Worm (Caenorhabditis elegans) whole organism, midembryonic: ENCODE measurements around the gene srj-26.
"Not testable (repeated sequence)": the region's sequence is repeated elsewhere in the genome, so short reads cannot be mapped to it uniquely, and the experiment has no call there.

Experiments
- T22C8.4 ChIP-seq: fragments of 200-800 bp; sonication (Bioruptor generic); IDR thresholded peaks from 2 replicates; pipeline ENCODE4 v1.3.6; 2022; ENCODE audit warnings: missing genetic modification characterization, missing compliant biosample characterization
- cog-1 ChIP-seq: sonication (generic microtip); optimal IDR thresholded peaks from 2 replicates; lab custom pipeline; 2016; ENCODE audit warnings: missing genetic modification characterization, missing compliant biosample characterization
- flt-1 ChIP-seq: fragments of 200-800 bp; sonication (Bioruptor generic); IDR thresholded peaks from 2 replicates; pipeline ENCODE4 v1.3.6; 2022; ENCODE audit warnings: missing genetic modification characterization, missing compliant biosample characterization
- klf-2 ChIP-seq: fragments of 200-800 bp; sonication (Bioruptor generic); conservative IDR thresholded peaks from 2 replicates; pipeline ENCODE4 v1.3.6; 2022; ENCODE audit warnings: missing genetic modification reagents, missing genetic modification characterization, missing compliant biosample characterization
- med-1 ChIP-seq: sonication (generic microtip); optimal IDR thresholded peaks from 2 replicates; lab custom pipeline; 2017; ENCODE audit warnings: missing genetic modification characterization, mild to moderate bottlenecking, missing compliant biosample characterization, antibody characterized with exemption, missing genetic modification reagents; ENCODE audit not compliant: insufficient read depth
- ref-1 ChIP-seq: fragments of 200-800 bp; sonication (Bioruptor generic); conservative IDR thresholded peaks from 2 replicates; pipeline ENCODE4 v1.3.6; 2022; ENCODE audit warnings: missing genetic modification reagents, missing genetic modification characterization, missing compliant biosample characterization
- tab-1 ChIP-seq: fragments of 200-800 bp; sonication (Bioruptor generic); IDR thresholded peaks from 2 replicates; pipeline ENCODE4 v1.3.6; 2022; ENCODE audit warnings: missing genetic modification characterization, missing compliant biosample characterization
- ztf-23 ChIP-seq: fragments of 200-800 bp; sonication (Bioruptor generic); IDR thresholded peaks from 2 replicates; pipeline ENCODE4 v1.3.6; 2022; ENCODE audit warnings: missing genetic modification reagents, missing genetic modification characterization, missing compliant biosample characterization
- ztf-29 ChIP-seq: fragments of 200-800 bp; sonication (Bioruptor generic); IDR thresholded peaks from 2 replicates; pipeline ENCODE4 v1.3.6; 2022; ENCODE audit warnings: missing genetic modification reagents, missing genetic modification characterization, missing compliant biosample characterization

srj-26 gene

DNA sequence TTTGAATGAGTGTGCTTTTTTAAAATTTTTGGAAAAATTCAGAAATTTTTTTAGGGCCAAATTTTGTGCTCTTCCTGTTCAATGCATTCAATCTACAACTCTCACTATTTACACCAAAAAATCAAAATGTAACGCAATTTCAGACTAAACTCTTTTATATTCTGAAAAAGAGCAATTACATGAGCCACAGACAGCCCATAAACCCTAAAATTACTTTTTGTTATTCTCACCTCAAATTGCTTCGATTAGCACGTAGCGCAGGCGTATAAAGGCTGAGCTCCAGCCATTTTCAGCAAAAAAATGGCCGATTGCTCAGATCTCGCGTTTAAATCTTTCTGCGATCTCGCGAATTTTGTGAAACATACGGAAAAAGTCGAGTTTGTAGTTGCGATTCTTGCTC is 10.6 kb downstream of the srj-26 start, which contains the start of gene srw-82:
TSS of gene srw-82 (plus strand) at position 301 of the 400 bp plus-strand sequence.
- TF ChIP-seq flt-1 (GFP tag; lab: Robert Waterston, UW) (no peak), T22C8.4 (GFP tag; lab: Robert Waterston, UW) (no peak), klf-2 (GFP tag; lab: Robert Waterston, UW) (no peak), ref-1 (GFP tag; lab: Robert Waterston, UW) (no peak), ztf-23 (GFP tag; lab: Robert Waterston, UW) (no peak), tab-1 (GFP tag; lab: Robert Waterston, UW) (no peak), cog-1 (tag; lab: Kevin White, UChicago) (no peak), med-1 (no peak), ztf-29 (GFP tag; lab: Robert Waterston, UW) (no peak)

DNA sequence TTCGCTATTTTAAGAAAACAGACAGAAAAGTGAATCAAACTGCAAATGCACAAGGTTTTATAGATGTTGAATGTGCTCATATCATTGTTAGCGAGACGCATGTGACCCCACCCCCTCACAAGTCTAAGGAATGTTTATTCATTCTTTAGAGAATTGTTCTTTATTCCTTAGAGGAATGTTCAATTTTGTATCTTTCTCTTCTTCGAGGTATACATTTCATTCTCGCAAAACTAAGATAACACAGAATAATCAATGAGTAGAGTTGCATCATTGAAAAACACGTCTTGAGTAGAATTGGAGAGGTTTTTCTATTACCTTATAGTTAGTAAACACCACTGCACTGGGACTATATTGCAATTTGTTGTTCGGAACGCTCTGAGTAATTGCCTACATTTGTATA is 14.1 kb downstream of the srj-26 start, which contains the start of gene ZK262.20:
TSS of gene ZK262.20 (minus strand) at position 101 of the 400 bp plus-strand sequence.
- TF ChIP-seq med-1 (no peak), cog-1 (tag; lab: Kevin White, UChicago) (no peak), klf-2 (GFP tag; lab: Robert Waterston, UW) (no peak), ref-1 (GFP tag; lab: Robert Waterston, UW) (no peak), ztf-23 (GFP tag; lab: Robert Waterston, UW) (no peak), tab-1 (GFP tag; lab: Robert Waterston, UW) (no peak), ztf-29 (GFP tag; lab: Robert Waterston, UW) (no peak), flt-1 (GFP tag; lab: Robert Waterston, UW) (no peak), T22C8.4 (GFP tag; lab: Robert Waterston, UW) (no peak)

DNA sequence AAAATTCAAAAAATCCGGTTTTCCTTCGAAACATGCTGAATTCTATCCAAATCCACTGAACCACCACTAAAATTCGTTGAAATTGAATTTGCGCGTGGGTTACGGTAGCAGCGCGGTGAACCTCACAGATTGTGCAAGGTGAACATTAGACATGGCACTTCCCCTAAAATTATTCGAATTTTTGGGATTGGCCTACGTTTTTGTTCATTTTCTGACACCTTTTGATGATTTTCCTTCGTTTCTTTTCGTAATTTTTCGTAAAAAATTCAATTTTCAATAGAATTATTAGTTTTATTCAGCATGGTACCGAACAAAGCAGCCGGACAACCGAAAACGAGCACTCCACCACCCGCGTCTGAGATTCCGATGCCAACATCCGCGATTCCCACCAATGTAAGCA is 17.2 kb downstream of the srj-26 start, which contains the start of gene ZK262.8:
TSS of gene ZK262.8 (plus strand) at position 301 of the 400 bp plus-strand sequence.
- TF ChIP-seq ztf-23 (GFP tag; lab: Robert Waterston, UW), result no peak
- no peak for TF ChIP-seq flt-1 (GFP tag; lab: Robert Waterston, UW)
- TF ChIP-seq cog-1 (tag; lab: Kevin White, UChicago), result no peak
- no peak for TF ChIP-seq tab-1 (GFP tag; lab: Robert Waterston, UW)
- TF ChIP-seq ztf-29 (GFP tag; lab: Robert Waterston, UW), result no peak
- TF ChIP-seq med-1, result no peak
- TF ChIP-seq ref-1 (GFP tag; lab: Robert Waterston, UW), result no peak
- no peak for TF ChIP-seq T22C8.4 (GFP tag; lab: Robert Waterston, UW)
- TF ChIP-seq klf-2 (GFP tag; lab: Robert Waterston, UW), result no peak

DNA sequence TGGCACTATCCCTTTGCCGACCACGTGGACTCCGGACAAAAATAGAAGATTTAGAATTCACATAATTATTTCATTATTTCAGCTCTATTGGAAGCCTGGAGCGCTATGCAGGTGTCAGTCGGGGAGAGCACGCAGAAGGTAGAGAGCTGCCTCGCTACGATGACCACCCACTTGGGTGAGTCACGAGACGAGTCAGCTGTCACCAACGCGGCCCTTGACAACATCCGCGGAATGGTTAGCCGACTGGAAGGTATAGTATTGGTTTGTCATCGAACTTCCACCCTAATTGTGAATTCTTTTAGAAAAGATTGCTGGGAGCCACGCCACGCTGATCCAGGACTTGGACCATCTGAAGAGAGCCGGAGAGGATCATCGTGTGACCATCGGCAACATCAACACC is 18.6 kb downstream of the srj-26 start, which contains the start of gene ZK262.9:
TSS of gene ZK262.9 (plus strand) at position 301 of the 400 bp plus-strand sequence.
- not testable (repeated sequence) for TF ChIP-seq ref-1 (GFP tag; lab: Robert Waterston, UW); tab-1 (GFP tag; lab: Robert Waterston, UW); cog-1 (tag; lab: Kevin White, UChicago)

DNA sequence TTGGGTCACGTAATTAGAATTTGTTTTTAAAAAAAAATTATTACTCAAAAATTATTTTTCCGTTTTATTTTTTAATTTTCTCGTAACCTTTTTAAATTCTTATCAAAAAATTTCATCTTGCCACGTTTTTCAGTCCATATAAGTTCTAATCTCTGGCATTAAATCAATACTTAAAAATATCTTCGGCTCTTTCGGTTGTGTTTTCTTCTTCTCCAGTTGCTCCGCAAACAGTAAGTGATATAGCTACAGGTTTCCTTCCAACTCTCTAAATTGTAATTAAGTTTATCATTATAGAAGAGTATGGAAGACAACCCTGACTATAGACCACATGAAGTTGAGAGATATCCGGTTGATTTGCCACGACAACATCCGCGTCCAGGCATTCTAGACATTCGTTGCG is 23.2 kb downstream of the srj-26 start, which contains the start of gene ZK228.1:
TSS of gene ZK228.1 (plus strand) at position 301 of the 400 bp plus-strand sequence.
- no peak for TF ChIP-seq ztf-29 (GFP tag; lab: Robert Waterston, UW)
- no peak for TF ChIP-seq med-1
- no peak for TF ChIP-seq ztf-23 (GFP tag; lab: Robert Waterston, UW)
- no peak for TF ChIP-seq tab-1 (GFP tag; lab: Robert Waterston, UW)
- no peak for TF ChIP-seq cog-1 (tag; lab: Kevin White, UChicago)
- no peak for TF ChIP-seq ref-1 (GFP tag; lab: Robert Waterston, UW)
- no peak for TF ChIP-seq T22C8.4 (GFP tag; lab: Robert Waterston, UW)
- no peak for TF ChIP-seq klf-2 (GFP tag; lab: Robert Waterston, UW)
- TF ChIP-seq flt-1 (GFP tag; lab: Robert Waterston, UW), result no peak

DNA sequence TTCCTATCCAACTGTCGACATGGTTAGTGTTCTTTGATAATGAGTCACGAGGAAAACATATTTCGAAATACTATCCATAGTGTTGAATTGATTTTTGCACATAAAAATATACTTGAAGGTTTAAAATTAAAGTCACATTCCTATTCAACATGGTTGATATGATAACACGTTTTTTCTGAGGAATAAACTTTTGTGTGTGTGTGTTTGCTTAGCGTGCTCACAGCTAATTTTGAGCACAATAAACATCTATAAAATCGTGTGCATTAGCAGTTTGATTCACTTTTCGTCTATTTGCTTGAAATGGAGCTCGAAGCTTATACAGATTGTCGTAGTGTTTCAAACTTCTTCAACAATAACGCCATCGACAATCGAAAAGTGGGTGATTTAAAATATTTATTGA is 35.7 kb downstream of the srj-26 start, which contains the start of gene ZK228.10:
TSS of gene ZK228.10 (plus strand) at position 301 of the 400 bp plus-strand sequence.
- TF ChIP-seq flt-1 (GFP tag; lab: Robert Waterston, UW) (no peak), ztf-29 (GFP tag; lab: Robert Waterston, UW) (no peak), ztf-23 (GFP tag; lab: Robert Waterston, UW) (no peak), tab-1 (GFP tag; lab: Robert Waterston, UW) (no peak), ref-1 (GFP tag; lab: Robert Waterston, UW) (no peak), klf-2 (GFP tag; lab: Robert Waterston, UW) (no peak), med-1 (no peak), T22C8.4 (GFP tag; lab: Robert Waterston, UW) (no peak), cog-1 (tag; lab: Kevin White, UChicago) (no peak)

DNA sequence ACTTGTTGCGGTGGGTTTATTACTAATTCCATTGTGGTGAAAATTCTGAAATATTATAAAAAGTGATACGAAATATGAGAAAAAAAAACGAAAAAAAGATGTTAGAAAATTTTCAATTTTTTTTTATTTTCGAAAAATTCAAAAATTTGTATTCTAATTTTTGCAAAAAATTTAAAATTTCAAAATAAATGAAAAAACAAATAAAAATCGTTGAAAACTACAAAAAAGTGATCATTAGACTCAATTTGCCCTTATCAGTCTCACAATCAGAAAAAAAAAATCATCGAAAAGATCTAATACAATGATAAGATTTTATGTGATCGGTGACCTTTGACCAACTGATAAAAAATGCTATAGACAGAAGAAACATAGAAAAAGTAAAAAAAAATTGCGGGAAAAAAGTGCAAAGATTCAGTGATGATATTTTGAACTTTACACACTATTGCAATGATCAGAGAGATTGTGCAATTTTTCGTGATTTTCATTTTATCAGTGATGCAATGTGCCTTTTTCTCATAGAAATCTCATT is 40.4 kb downstream of the srj-26 start, which contains the start of gene ZK228.3:
TSS of gene ZK228.3 (minus strand) at position 51 of the 529 bp plus-strand sequence.
- TF ChIP-seq tab-1 (GFP tag; lab: Robert Waterston, UW), result no peak
- no peak for TF ChIP-seq cog-1 (tag; lab: Kevin White, UChicago)
- TF ChIP-seq ref-1 (GFP tag; lab: Robert Waterston, UW), result no peak
- no peak for TF ChIP-seq ztf-29 (GFP tag; lab: Robert Waterston, UW)
- TF ChIP-seq T22C8.4 (GFP tag; lab: Robert Waterston, UW), result no peak
- no peak for TF ChIP-seq ztf-23 (GFP tag; lab: Robert Waterston, UW)
- TF ChIP-seq klf-2 (GFP tag; lab: Robert Waterston, UW), result no peak
- TF ChIP-seq med-1, result no peak
- no peak for TF ChIP-seq flt-1 (GFP tag; lab: Robert Waterston, UW)

DNA sequence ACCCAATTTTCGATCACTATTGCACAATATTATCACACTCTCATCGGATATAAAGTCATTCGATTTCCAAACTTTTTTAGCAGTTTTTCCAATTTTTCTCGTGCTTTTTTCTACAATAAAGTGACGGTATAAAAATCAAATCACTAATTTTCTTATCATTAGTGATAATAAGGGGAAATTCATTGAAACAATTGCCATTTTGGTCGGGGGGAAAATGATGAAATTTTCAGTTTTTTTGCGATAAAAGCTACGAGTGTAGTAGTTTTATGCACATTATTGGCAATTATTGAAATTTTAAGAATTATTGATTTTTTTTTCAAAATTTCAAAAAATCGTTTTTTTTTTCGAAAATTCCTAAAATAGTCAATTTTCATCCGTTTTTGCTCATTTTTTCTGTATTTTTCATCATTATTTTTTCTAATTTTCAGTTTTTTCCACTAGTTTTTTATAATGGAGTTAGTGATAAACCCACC is 41.5 kb downstream of the srj-26 start, which contains the start of gene ZK228.4:
TSS of gene ZK228.4 (plus strand) at position 423 of the 473 bp plus-strand sequence.
- TF ChIP-seq klf-2 (GFP tag; lab: Robert Waterston, UW) (no peak), cog-1 (tag; lab: Kevin White, UChicago) (no peak), ztf-23 (GFP tag; lab: Robert Waterston, UW) (no peak), tab-1 (GFP tag; lab: Robert Waterston, UW) (no peak), med-1 (no peak), ztf-29 (GFP tag; lab: Robert Waterston, UW) (no peak), T22C8.4 (GFP tag; lab: Robert Waterston, UW) (no peak), flt-1 (GFP tag; lab: Robert Waterston, UW) (no peak), ref-1 (GFP tag; lab: Robert Waterston, UW) (no peak)
